Fruit fly (Drosophila melanogaster) whole organism, adult: Measurements from ENCODE around the gene CG8564.
A peak's percentile ranks its signal among the peaks of the same experiment; 100 is the strongest.

Experiments
- CG11617 ChIP-seq: fragments of 200-800 bp; sonication (Bioruptor generic); optimal IDR thresholded peaks from 2 replicates; lab custom pipeline; 2017; ENCODE audit warnings: mild to moderate bottlenecking, missing biosample characterization, missing genetic modification reagents, missing genetic modification characterization
- CG12768 ChIP-seq: fragments of 200-800 bp; sonication (Bioruptor generic); optimal IDR thresholded peaks from 2 replicates; lab custom pipeline; 2017; ENCODE audit warnings: missing biosample characterization, missing genetic modification characterization, mild to moderate bottlenecking, moderate library complexity, missing genetic modification reagents
- CG14711 ChIP-seq: fragments of 200-800 bp; sonication (Bioruptor generic); optimal IDR thresholded peaks from 2 replicates; lab custom pipeline; 2018; ENCODE audit warnings: missing biosample characterization, mild to moderate bottlenecking, missing genetic modification characterization, moderate library complexity
- CG1620 ChIP-seq: fragments of 200-800 bp; sonication (Bioruptor generic); optimal IDR thresholded peaks from 2 replicates; lab custom pipeline; 2016; ENCODE audit warnings: missing biosample characterization, missing genetic modification characterization
- CG33017 ChIP-seq: fragments of 200-800 bp; sonication (Bioruptor generic); optimal IDR thresholded peaks from 2 replicates; lab custom pipeline; 2018; ENCODE audit warnings: missing biosample characterization, mild to moderate bottlenecking, missing genetic modification characterization, moderate library complexity
- CG5204 ChIP-seq: fragments of 200-800 bp; sonication (Bioruptor generic); optimal IDR thresholded peaks from 2 replicates; lab custom pipeline; 2016; ENCODE audit warnings: missing biosample characterization, missing genetic modification characterization
- CG7045 ChIP-seq: fragments of 200-800 bp; sonication (Bioruptor generic); optimal IDR thresholded peaks from 2 replicates; lab custom pipeline; 2017; ENCODE audit warnings: missing biosample characterization, mild to moderate bottlenecking, missing genetic modification characterization
- CG7101 ChIP-seq: fragments of 200-800 bp; sonication (Bioruptor generic); optimal IDR thresholded peaks from 2 replicates; lab custom pipeline; 2018; ENCODE audit warnings: missing biosample characterization, mild to moderate bottlenecking, missing genetic modification characterization, moderate library complexity
- Clk ChIP-seq: fragments of 200-800 bp; sonication (Bioruptor generic); optimal IDR thresholded peaks from 2 replicates; lab custom pipeline; 2017; ENCODE audit warnings: missing biosample characterization, missing genetic modification characterization
- Crg-1 ChIP-seq: fragments of 200-800 bp; sonication (Bioruptor generic); optimal IDR thresholded peaks from 2 replicates; lab custom pipeline; 2016; ENCODE audit warnings: missing biosample characterization, missing genetic modification characterization
- Hr96 ChIP-seq: fragments of 200-800 bp; sonication (Bioruptor generic); optimal IDR thresholded peaks from 2 replicates; lab custom pipeline; 2016; ENCODE audit warnings: missing biosample characterization, missing genetic modification characterization
- Mnt ChIP-seq: fragments of 200-800 bp; sonication (Bioruptor generic); optimal IDR thresholded peaks from 2 replicates; lab custom pipeline; 2016; ENCODE audit warnings: missing biosample characterization, mild to moderate bottlenecking, missing genetic modification characterization
- bab1 ChIP-seq: fragments of 200-800 bp; sonication (Bioruptor generic); optimal IDR thresholded peaks from 3 replicates; lab custom pipeline; 2019; ENCODE audit warnings: missing biosample characterization, mild to moderate bottlenecking, missing genetic modification characterization, moderate library complexity
- cic ChIP-seq: fragments of 200-800 bp; sonication (Bioruptor generic); optimal IDR thresholded peaks from 2 replicates; lab custom pipeline; 2017; ENCODE audit warnings: missing biosample characterization, mild to moderate bottlenecking, missing genetic modification characterization, moderate library complexity
- cnc ChIP-seq, 2 experiments: fragments of >200 bp; optimal IDR thresholded peaks; 2 replicates each; lab custom pipeline; 2017
- kay ChIP-seq: fragments of 200-800 bp; sonication (Bioruptor generic); peaks from one replicate; lab custom pipeline; 2016; ENCODE audit warnings: missing biosample characterization, missing genetic modification characterization, borderline replicate concordance
- ovo ChIP-seq: fragments of 200-800 bp; sonication (Bioruptor generic); optimal IDR thresholded peaks from 2 replicates; lab custom pipeline; 2016; ENCODE audit warnings: missing biosample characterization, missing genetic modification characterization
- pad ChIP-seq: fragments of 200-800 bp; sonication (Bioruptor generic); optimal IDR thresholded peaks from 3 replicates; lab custom pipeline; 2017; ENCODE audit warnings: missing biosample characterization, missing genetic modification characterization, mild to moderate bottlenecking, moderate library complexity, missing genetic modification reagents
- tj ChIP-seq: fragments of 200-800 bp; sonication (Bioruptor generic); optimal IDR thresholded peaks from 3 replicates; lab custom pipeline; 2017; ENCODE audit warnings: missing biosample characterization, mild to moderate bottlenecking, missing genetic modification characterization, moderate library complexity
- toe ChIP-seq: fragments of 200-800 bp; sonication (Bioruptor generic); optimal IDR thresholded peaks from 2 replicates; lab custom pipeline; 2016; ENCODE audit warnings: missing biosample characterization, missing genetic modification characterization

CG8564 gene

DNA sequence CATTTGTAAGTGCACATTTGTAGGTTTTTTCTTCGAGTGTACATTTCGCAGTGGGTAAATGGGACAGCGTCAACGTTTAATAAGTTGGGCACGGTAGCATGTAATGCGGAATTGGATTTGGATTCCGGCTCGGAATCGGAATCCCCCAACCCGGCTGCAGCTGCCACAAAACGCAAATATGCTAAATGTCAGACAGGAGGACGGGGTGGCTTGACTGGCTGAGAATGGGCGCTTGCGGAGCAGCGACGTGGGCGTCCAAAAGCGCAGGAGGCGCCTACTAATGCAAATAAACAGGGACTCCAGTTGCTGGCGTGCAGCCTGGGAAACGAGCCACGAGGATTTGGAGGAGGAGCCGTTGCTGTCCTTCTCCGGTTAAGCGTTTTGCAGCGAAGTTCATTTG is at the start of gene CG8564:
Gene CG8564, minus strand, starts transcription at position 101 of the 400 bp plus-strand sequence.
- no peak for TF ChIP-seq CG7045 (GFP tag; lab: Kevin White, UChicago)
- no peak for TF ChIP-seq CG14711 (tag; lab: Kevin White, UChicago)
- no peak for TF ChIP-seq Clk (GFP tag; lab: Kevin White, UChicago)
- no peak for TF ChIP-seq Mnt
- no peak for TF ChIP-seq tj (GFP tag; lab: Kevin White, UChicago)
- TF ChIP-seq kay (GFP tag; lab: Kevin White, UChicago), result no peak
- no peak for TF ChIP-seq CG33017
- TF ChIP-seq cic, result no peak
- TF ChIP-seq bab1, result no peak
- no peak for TF ChIP-seq pad (GFP tag; lab: Kevin White, UChicago)
- no peak for TF ChIP-seq toe (GFP tag; lab: Kevin White, UChicago)
- no peak for TF ChIP-seq cnc (optimal IDR thresholded peaks at IDR 0.05; lab: Kevin White, UChicago)
- no peak for TF ChIP-seq ovo (GFP tag; lab: Kevin White, UChicago)
- TF ChIP-seq CG1620 (GFP tag; lab: Kevin White, UChicago), result no peak
- no peak for TF ChIP-seq CG5204 (GFP tag; lab: Kevin White, UChicago)

DNA sequence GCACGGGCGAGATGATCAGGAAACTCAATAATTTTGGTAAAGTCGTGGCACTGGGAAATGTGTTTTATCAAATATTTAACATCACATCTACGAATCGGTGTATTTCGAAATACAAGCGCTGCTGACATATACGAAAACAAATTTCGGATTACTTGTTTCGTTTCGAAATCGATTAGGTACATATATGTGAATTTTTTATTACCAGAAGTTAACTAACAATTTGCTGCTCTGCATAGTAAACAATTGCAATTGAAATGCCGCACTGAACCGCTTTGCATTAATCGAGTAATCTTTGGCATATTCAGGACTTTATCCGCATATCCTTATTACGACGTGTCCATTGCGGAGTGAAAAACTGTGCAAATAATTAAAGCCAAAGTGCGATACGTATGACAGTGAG is 49.7 kb upstream of the CG8564 start, which contains the start of gene CG14835:
Gene CG14835, minus strand, starts transcription at position 101 of the 400 bp plus-strand sequence.
- TF ChIP-seq pad (GFP tag; lab: Kevin White, UChicago) (no peak), Mnt (no peak), kay (GFP tag; lab: Kevin White, UChicago) (no peak), tj (GFP tag; lab: Kevin White, UChicago) (no peak), CG11617 (GFP tag; lab: Kevin White, UChicago) (no peak), bab1 (no peak), Crg-1 (no peak), CG7101 (tag; lab: Kevin White, UChicago) (no peak), CG14711 (tag; lab: Kevin White, UChicago) (no peak), cnc (optimal IDR thresholded peaks at IDR 0.05; lab: Kevin White, UChicago) (no peak), ovo (GFP tag; lab: Kevin White, UChicago) (no peak), CG7045 (GFP tag; lab: Kevin White, UChicago) (no peak), toe (GFP tag; lab: Kevin White, UChicago) (no peak), CG12768 (GFP tag; lab: Kevin White, UChicago) (no peak), cic (no peak), CG33017 (no peak), Clk (GFP tag; lab: Kevin White, UChicago) (no peak)

DNA sequence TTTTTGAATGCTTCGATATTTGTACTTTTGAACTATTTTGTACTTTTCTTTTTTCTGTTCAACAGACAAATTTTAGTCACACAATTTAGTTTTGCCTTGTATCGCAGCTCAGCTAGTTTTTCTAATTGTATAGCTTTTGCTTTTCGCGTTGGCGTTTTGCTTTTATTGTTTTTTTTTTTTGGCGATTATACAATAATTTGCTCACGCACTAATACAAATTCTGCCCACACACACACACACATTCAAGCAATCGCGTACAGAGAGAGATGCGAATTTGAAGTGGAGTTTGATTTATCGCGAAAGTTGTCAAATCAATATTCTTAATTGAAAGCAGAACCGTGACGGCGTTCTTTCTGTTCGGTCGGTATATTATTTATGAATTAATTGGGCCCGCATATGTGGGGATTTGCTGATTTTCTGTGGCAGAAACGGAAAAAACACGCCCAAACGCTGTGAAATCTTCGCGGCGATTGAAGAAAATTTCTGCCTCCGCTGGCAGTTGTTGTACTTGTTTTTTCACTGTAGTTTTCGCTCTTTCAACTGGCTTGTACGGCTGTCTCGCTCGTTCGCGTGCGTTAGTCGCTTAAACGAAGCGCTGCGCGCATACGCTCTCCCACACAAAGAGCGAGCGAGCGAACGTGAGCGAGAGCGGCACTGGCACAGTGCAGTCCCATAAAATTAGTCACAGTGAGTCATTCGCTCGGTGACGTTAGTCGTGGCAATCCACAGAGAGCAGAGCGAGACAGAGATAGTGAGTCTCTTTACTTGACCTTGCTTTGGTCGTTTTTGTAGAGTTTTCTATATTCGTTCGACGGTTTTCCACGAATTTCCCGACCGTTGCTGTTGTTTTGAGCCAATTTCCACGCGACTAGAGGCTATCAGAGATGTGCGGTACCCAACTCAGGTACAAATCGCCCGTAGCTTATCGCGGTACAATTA is 47.3 kb upstream of the CG8564 start, which contains the start of gene Rac2:
Gene Rac2, minus strand, starts transcription at position 476 of the 939 bp plus-strand sequence.
- TF ChIP-seq CG11617 (GFP tag; lab: Kevin White, UChicago) (peak; percentile 34), kay (GFP tag; lab: Kevin White, UChicago) (peak; percentile 100), Crg-1 (no peak), CG14711 (tag; lab: Kevin White, UChicago) (peak; percentile 19), Clk (GFP tag; lab: Kevin White, UChicago) (peak; percentile 11), cic (peak; percentile 65), bab1 (peak; percentile 46), CG5204 (GFP tag; lab: Kevin White, UChicago) (no peak), pad (GFP tag; lab: Kevin White, UChicago) (peak; percentile 29), CG1620 (GFP tag; lab: Kevin White, UChicago) (no peak), CG33017 (no peak), CG7045 (GFP tag; lab: Kevin White, UChicago) (no peak), toe (GFP tag; lab: Kevin White, UChicago) (peak; percentile 17), cnc (optimal IDR thresholded peaks at IDR 0.05; lab: Kevin White, UChicago) (no peak), CG12768 (GFP tag; lab: Kevin White, UChicago) (peak; percentile 4), CG7101 (tag; lab: Kevin White, UChicago) (peak; percentile 41), ovo (GFP tag; lab: Kevin White, UChicago) (no peak), tj (GFP tag; lab: Kevin White, UChicago) (peak; percentile 75), Mnt (peak; percentile 46), Hr96 (peak; percentile 48)

DNA sequence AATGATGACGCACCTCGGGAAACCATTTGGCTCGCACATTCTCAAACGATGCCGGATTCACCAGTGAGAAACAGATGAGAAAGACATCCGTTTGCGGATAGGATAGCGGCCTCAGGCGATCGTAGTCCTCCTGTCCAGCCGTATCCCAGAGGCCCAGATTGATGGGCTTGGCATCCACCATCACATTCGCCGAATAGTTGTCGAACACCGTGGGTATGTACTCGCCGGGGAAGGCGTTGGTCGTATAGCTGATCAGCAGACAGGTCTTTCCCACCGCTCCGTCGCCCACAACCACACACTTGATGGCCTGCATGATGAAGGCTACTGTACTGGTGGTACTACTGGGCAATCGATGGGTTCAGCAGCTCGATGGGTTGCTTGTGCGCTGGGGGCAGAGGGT is 46.5 kb upstream of the CG8564 start:
- no peak for TF ChIP-seq pad (GFP tag; lab: Kevin White, UChicago)
- TF ChIP-seq ovo (GFP tag; lab: Kevin White, UChicago), result no peak
- no peak for TF ChIP-seq CG7045 (GFP tag; lab: Kevin White, UChicago)
- no peak for TF ChIP-seq cic
- TF ChIP-seq toe (GFP tag; lab: Kevin White, UChicago), result no peak
- TF ChIP-seq Clk (GFP tag; lab: Kevin White, UChicago), result no peak

DNA sequence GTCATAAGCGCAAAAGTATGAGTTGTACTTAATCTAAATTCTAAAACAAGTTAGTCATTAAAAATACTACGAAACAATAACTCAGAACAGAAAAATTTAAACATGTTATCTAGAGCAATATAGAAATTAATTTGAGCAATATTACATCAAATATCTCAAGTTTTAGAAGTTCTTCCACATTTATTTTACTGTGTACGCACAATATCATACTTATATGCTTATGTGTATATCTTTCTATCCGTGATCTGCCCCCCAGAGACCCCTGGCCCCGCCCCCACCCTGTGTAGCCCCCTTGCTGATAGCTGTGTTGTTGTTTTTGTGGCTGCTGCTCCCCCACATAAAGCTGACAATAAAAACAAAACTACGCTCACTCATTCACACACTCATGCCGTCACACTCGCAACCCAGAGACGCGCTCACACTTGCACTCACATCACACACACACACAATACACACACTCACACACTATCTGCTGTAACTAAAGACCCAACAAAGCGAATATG is 45.7 kb upstream of the CG8564 start:
- TF ChIP-seq CG12768 (GFP tag; lab: Kevin White, UChicago), result no peak
- TF ChIP-seq Clk (GFP tag; lab: Kevin White, UChicago), result no peak
- TF ChIP-seq CG33017, result no peak
- TF ChIP-seq Hr96, result no peak
- TF ChIP-seq CG5204 (GFP tag; lab: Kevin White, UChicago), result no peak
- TF ChIP-seq CG11617 (GFP tag; lab: Kevin White, UChicago), result no peak
- TF ChIP-seq pad (GFP tag; lab: Kevin White, UChicago), result no peak
- TF ChIP-seq cnc (optimal IDR thresholded peaks at IDR 0.05; lab: Kevin White, UChicago), result no peak
- TF ChIP-seq tj (GFP tag; lab: Kevin White, UChicago), result peak; percentile 46
- TF ChIP-seq Mnt, result no peak
- TF ChIP-seq bab1, result no peak
- TF ChIP-seq ovo (GFP tag; lab: Kevin White, UChicago), result no peak
- no peak for TF ChIP-seq kay (GFP tag; lab: Kevin White, UChicago)
- no peak for TF ChIP-seq CG14711 (tag; lab: Kevin White, UChicago)
- no peak for TF ChIP-seq CG7045 (GFP tag; lab: Kevin White, UChicago)
- peak; percentile 71 for TF ChIP-seq cic
- no peak for TF ChIP-seq CG7101 (tag; lab: Kevin White, UChicago)
